Fruit fly (Drosophila melanogaster) whole organism: ENCODE data around the gene CG12375.

Source experiments
- CG8478 ChIP-seq: fragments of >200 bp; optimal IDR thresholded peaks from 2 replicates; lab custom pipeline; 2018; ENCODE audit warnings: inconsistent platforms
- Dll ChIP-seq: fragments of >200 bp; optimal IDR thresholded peaks from 2 replicates; lab custom pipeline; 2017
- EcR ChIP-seq, 2 experiments: fragments of >200 bp; optimal IDR thresholded peaks; 2 replicates each; lab custom pipeline; 2017; ENCODE audit warnings: missing biosample characterization in 2 of 2, missing genetic modification characterization in 2 of 2, missing genetic modification reagents in 2 of 2
- pan ChIP-seq: fragments of >200 bp; optimal IDR thresholded peaks from 2 replicates; lab custom pipeline; 2017
- psq ChIP-seq: fragments of >200 bp; optimal IDR thresholded peaks from 2 replicates; lab custom pipeline; 2017
- usp ChIP-seq: fragments of >200 bp; optimal IDR thresholded peaks from 2 replicates; lab custom pipeline; 2017; ENCODE audit warnings: missing biosample characterization, missing genetic modification characterization, mixed read lengths

CG12375 gene

dm6 chr2L:8159498-8159897 is 32.8 kb upstream of the CG12375 start, which contains the start of the genes PAPLA1 and Rbsn-5:
TSS of gene PAPLA1 (minus strand) at chr2L:8159638.
TSS of gene Rbsn-5 (plus strand) at chr2L:8159832.
- TF ChIP-seq usp (GFP tag; lab: Kevin White, UChicago) = no peak
- TF ChIP-seq CG8478 (lab: Kevin White, UChicago) = no peak
- TF ChIP-seq psq = no peak
- TF ChIP-seq Dll (lab: Kevin White, UChicago) = no peak
- no peak for TF ChIP-seq pan
- TF ChIP-seq EcR (GFP tag; optimal IDR thresholded peaks at IDR 0.05; lab: Kevin White, UChicago) = no peak

dm6 chr2L:8157166-8157565 is 30.5 kb upstream of the CG12375 start:
- TF ChIP-seq CG8478 (lab: Kevin White, UChicago) (no peak), Dll (lab: Kevin White, UChicago) (no peak), EcR (GFP tag; optimal IDR thresholded peaks at IDR 0.05; lab: Kevin White, UChicago) (no peak), psq (no peak), usp (GFP tag; lab: Kevin White, UChicago) (no peak), pan (no peak)

dm6 chr2L:8156682-8157081 is 30.0 kb upstream of the CG12375 start:
- TF ChIP-seq pan (no peak), CG8478 (lab: Kevin White, UChicago) (no peak), Dll (lab: Kevin White, UChicago) (no peak), EcR (GFP tag; optimal IDR thresholded peaks at IDR 0.05; lab: Kevin White, UChicago) (no peak), usp (GFP tag; lab: Kevin White, UChicago) (no peak), psq (no peak)

dm6 chr2L:8148514-8149085 is 21.9 kb upstream of the CG12375 start:
- no peak for TF ChIP-seq EcR (GFP tag; optimal IDR thresholded peaks at IDR 0.05; lab: Kevin White, UChicago)
- TF ChIP-seq Dll (lab: Kevin White, UChicago) = no peak
- no peak for TF ChIP-seq usp (GFP tag; lab: Kevin White, UChicago)
- TF ChIP-seq pan = no peak
- TF ChIP-seq CG8478 (lab: Kevin White, UChicago) = no peak
- no peak for TF ChIP-seq psq

dm6 chr2L:8146994-8147661 is 20.4 kb upstream of the CG12375 start, which contains the start of gene CG31606:
TSS of gene CG31606 (plus strand) at chr2L:8147611.
- TF ChIP-seq usp (GFP tag; lab: Kevin White, UChicago) (no peak), pan (no peak), CG8478 (lab: Kevin White, UChicago) (no peak), psq (no peak), Dll (lab: Kevin White, UChicago) (no peak), EcR (GFP tag; optimal IDR thresholded peaks at IDR 0.05; lab: Kevin White, UChicago) (no peak)

- TF ChIP-seq pan (no peak), EcR (GFP tag; optimal IDR thresholded peaks at IDR 0.05; lab: Kevin White, UChicago) (no peak), Dll (lab: Kevin White, UChicago) (no peak), usp (GFP tag; lab: Kevin White, UChicago) (no peak)
These were observed 18.5 kb upstream of the CG12375 start, which contains the start of the genes CG42763 and CG43394 for dm6 chr2L:8145067-8145808. TSS of gene CG42763 (minus strand) at chr2L:8145107. TSS of gene CG43394 (plus strand) at chr2L:8145758.

- TF ChIP-seq usp (GFP tag; lab: Kevin White, UChicago) (no peak), pan (no peak), Dll (lab: Kevin White, UChicago) (no peak), CG8478 (lab: Kevin White, UChicago) (no peak), EcR (GFP tag; optimal IDR thresholded peaks at IDR 0.05; lab: Kevin White, UChicago) (no peak), psq (no peak)
These were observed 17.3 kb upstream of the CG12375 start, which contains the start of gene CG42762 for dm6 chr2L:8143947-8144346. TSS of gene CG42762 (minus strand) at chr2L:8144047.

dm6 chr2L:8142760-8143159 is 16.1 kb upstream of the CG12375 start:
- TF ChIP-seq EcR (GFP tag; optimal IDR thresholded peaks at IDR 0.05; lab: Kevin White, UChicago) (no peak), pan (no peak), CG8478 (lab: Kevin White, UChicago) (no peak), psq (no peak), Dll (lab: Kevin White, UChicago) (no peak), usp (GFP tag; lab: Kevin White, UChicago) (no peak)

- no peak for TF ChIP-seq usp (GFP tag; lab: Kevin White, UChicago)
- no peak for TF ChIP-seq Dll (lab: Kevin White, UChicago)
- TF ChIP-seq psq = no peak
- TF ChIP-seq EcR (GFP tag; optimal IDR thresholded peaks at IDR 0.05; lab: Kevin White, UChicago) = no peak
- no peak for TF ChIP-seq CG8478 (lab: Kevin White, UChicago)
- no peak for TF ChIP-seq pan
These were observed 7.2 kb upstream of the CG12375 start for dm6 chr2L:8133772-8134386.

dm6 chr2L:8130729-8131128 is 4.0 kb upstream of the CG12375 start:
- TF ChIP-seq psq = no peak
- no peak for TF ChIP-seq usp (GFP tag; lab: Kevin White, UChicago)
- TF ChIP-seq EcR (GFP tag; optimal IDR thresholded peaks at IDR 0.05; lab: Kevin White, UChicago) = no peak
- no peak for TF ChIP-seq CG8478 (lab: Kevin White, UChicago)
- TF ChIP-seq pan = no peak
- no peak for TF ChIP-seq Dll (lab: Kevin White, UChicago)

dm6 chr2L:8129996-8130641 is 3.4 kb upstream of the CG12375 start:
- TF ChIP-seq CG8478 (lab: Kevin White, UChicago) (no peak), usp (GFP tag; lab: Kevin White, UChicago) (no peak), psq (no peak), pan (no peak), EcR (GFP tag; optimal IDR thresholded peaks at IDR 0.05; lab: Kevin White, UChicago) (no peak), Dll (lab: Kevin White, UChicago) (no peak)
